Fruit fly (Drosophila melanogaster): ENCODE measurements around the gene ssp2.

DNA sequence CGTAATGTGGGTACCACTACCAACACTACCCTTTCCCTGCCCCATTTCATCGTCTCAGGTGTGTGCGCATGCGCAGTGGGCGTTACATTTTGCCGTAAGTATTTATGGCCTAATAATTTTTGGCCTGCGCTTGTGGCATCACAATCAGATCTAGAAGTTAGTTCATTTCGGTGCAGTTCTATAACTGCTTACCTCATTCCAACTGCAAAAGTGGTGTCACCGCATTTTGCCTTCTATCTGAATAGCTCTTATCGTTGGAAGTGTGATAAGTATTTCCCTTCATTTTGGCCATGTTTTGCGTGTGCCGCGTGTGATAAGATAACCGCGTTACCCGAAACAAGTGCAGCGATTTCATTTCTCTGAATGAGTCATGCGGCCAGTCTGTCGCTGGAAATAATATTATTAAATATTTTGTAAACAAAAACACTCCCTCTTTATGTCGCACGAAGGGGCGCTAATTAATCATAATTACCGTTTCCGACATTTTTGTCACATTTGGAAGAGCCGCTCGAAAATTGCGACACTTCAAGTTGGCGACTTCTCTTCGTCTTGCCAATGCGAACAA lies 12.4 kb upstream of the ssp2 start:
- TF ChIP-seq chif (GFP tag; optimal IDR thresholded peaks at IDR 0.05) (no peak), CG8478 (optimal IDR thresholded peaks at IDR 0.05) (no peak), CG5953 (GFP tag; IDR thresholded peaks at IDR 0.05) (no peak), pzg (GFP tag; optimal IDR thresholded peaks at IDR 0.05) (no peak), HHEX (GFP tag; optimal IDR thresholded peaks at IDR 0.05) (no peak), tio (GFP tag; optimal IDR thresholded peaks at IDR 0.05) (no peak), lmd (GFP tag; IDR thresholded peaks at IDR 0.05) (no peak), MESR4 (GFP tag; optimal IDR thresholded peaks at IDR 0.05) (no peak), jing (GFP tag; optimal IDR thresholded peaks at IDR 0.05) (no peak), Fer2 (tag; optimal IDR thresholded peaks at IDR 0.05) (no peak), Doc3 (GFP tag; IDR thresholded peaks at IDR 0.05; ENCODE audit: partially characterized antibody) (no peak), CG13296 (GFP tag; optimal IDR thresholded peaks at IDR 0.05) (no peak), danr (GFP tag; IDR thresholded peaks at IDR 0.05) (no peak), B-H2 (GFP tag; optimal IDR thresholded peaks at IDR 0.05) (no peak)
